Fruit fly (Drosophila melanogaster) whole organism: ENCODE results near the gene Sfp36F.

Source experiments
- CG8478 ChIP-seq: fragments of >200 bp; optimal IDR thresholded peaks from 2 replicates; lab custom pipeline; 2018; ENCODE audit warnings: inconsistent platforms
- Dll ChIP-seq: fragments of >200 bp; optimal IDR thresholded peaks from 2 replicates; lab custom pipeline; 2017
- EcR ChIP-seq, 2 experiments: fragments of >200 bp; optimal IDR thresholded peaks; 2 replicates each; lab custom pipeline; 2017; ENCODE audit warnings: missing biosample characterization in 2 of 2, missing genetic modification characterization in 2 of 2, missing genetic modification reagents in 2 of 2
- pan ChIP-seq: fragments of >200 bp; optimal IDR thresholded peaks from 2 replicates; lab custom pipeline; 2017
- psq ChIP-seq: fragments of >200 bp; optimal IDR thresholded peaks from 2 replicates; lab custom pipeline; 2017
- usp ChIP-seq: fragments of >200 bp; optimal IDR thresholded peaks from 2 replicates; lab custom pipeline; 2017; ENCODE audit warnings: missing biosample characterization, missing genetic modification characterization, mixed read lengths

Gene Sfp36F

dm6 chr2L:18292222-18292621 lies at the start of gene Sfp36F:
Sfp36F (plus strand) TSS chr2L:18292522.
- TF ChIP-seq psq, result no peak
- no peak for TF ChIP-seq usp (GFP tag; lab: Kevin White, UChicago)
- TF ChIP-seq EcR (GFP tag; optimal IDR thresholded peaks at IDR 0.05; lab: Kevin White, UChicago), result no peak
- no peak for TF ChIP-seq CG8478 (lab: Kevin White, UChicago)
- no peak for TF ChIP-seq pan (lab: Kevin White, UChicago)
- TF ChIP-seq Dll (lab: Kevin White, UChicago), result no peak

DNA sequence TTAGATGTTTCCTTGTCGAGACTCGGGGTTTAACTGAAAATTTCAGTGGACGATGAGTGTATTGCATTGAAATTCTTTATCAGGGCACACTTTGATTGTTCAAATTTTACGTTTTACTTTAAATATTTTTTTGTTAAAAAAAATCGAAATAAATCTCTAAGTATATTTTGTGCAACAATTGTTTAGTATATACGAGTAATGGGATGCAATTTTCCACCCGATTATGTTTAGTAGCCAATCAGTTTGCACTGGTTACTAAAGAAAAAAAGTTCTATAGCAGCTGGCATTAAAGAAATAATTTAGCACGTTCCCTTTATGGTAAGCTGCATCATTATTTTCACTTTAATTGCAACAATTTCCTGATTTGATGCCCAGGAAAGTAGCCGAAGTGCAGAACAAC lies 34.4 kb upstream of the Sfp36F start, which contains the start of gene CG31788:
Gene CG31788, minus strand, starts transcription at position 101 of the 400 bp plus-strand sequence.
- no peak for TF ChIP-seq Dll (lab: Kevin White, UChicago)
- no peak for TF ChIP-seq CG8478 (lab: Kevin White, UChicago)
- no peak for TF ChIP-seq EcR (GFP tag; optimal IDR thresholded peaks at IDR 0.05; lab: Kevin White, UChicago)
- TF ChIP-seq pan (lab: Kevin White, UChicago), result no peak
- TF ChIP-seq usp (GFP tag; lab: Kevin White, UChicago), result no peak
- TF ChIP-seq psq, result no peak

DNA sequence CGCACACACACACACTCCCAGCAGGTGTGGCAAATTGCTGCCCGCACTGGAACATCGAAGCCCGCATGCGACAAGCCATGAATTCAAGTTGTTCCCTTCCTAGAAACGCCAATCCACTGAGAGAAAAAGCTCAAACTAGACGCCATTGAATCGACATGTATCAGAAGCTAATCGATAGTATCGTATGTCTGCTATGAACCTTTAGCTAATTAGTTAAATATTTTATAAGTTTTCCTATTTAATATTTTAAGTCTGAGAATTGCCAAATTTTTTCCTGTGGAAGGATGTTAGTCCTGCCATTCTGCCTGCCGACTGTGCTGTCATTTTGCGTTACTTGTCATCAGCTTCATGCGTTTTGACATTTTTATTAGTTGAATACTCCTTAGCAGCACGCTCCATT lies 24.5 kb upstream of the Sfp36F start:
- TF ChIP-seq EcR (GFP tag; optimal IDR thresholded peaks at IDR 0.05; lab: Kevin White, UChicago) (no peak), usp (GFP tag; lab: Kevin White, UChicago) (no peak)

DNA sequence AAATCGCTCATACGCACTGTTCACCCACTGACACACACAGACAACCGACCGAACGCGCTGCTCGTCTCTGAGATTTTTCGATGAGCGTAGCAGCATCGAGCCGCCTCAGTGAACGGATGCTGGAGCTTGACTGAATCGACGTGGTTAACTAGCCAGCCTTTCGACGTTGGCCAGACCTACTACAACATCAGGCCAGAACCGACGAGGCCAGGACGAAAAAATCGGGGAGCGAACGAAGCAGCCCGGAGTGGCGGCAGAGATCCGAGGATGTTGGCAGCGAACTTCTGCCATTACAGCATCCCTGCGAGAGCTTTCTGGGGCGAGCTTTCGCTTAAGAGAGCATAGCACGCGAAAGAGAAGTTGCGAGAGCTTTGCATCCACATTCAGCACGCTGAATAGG lies 16.7 kb upstream of the Sfp36F start, which contains the start of gene CG42750:
Gene CG42750, minus strand, starts transcription at position 108 of the 400 bp plus-strand sequence.
- TF ChIP-seq psq (no peak), CG8478 (lab: Kevin White, UChicago) (no peak), pan (lab: Kevin White, UChicago) (no peak), Dll (lab: Kevin White, UChicago) (no peak), EcR (GFP tag; optimal IDR thresholded peaks at IDR 0.05; lab: Kevin White, UChicago) (no peak), usp (GFP tag; lab: Kevin White, UChicago) (no peak)

- TF ChIP-seq EcR (GFP tag; optimal IDR thresholded peaks at IDR 0.05; lab: Kevin White, UChicago), result no peak
- TF ChIP-seq psq, result no peak
- no peak for TF ChIP-seq CG8478 (lab: Kevin White, UChicago)
- TF ChIP-seq pan (lab: Kevin White, UChicago), result no peak
- TF ChIP-seq Dll (lab: Kevin White, UChicago), result no peak
- no peak for TF ChIP-seq usp (GFP tag; lab: Kevin White, UChicago)
Measured at dm6 chr2L:18284150-18284842, 8.0 kb upstream of the Sfp36F start.

DNA sequence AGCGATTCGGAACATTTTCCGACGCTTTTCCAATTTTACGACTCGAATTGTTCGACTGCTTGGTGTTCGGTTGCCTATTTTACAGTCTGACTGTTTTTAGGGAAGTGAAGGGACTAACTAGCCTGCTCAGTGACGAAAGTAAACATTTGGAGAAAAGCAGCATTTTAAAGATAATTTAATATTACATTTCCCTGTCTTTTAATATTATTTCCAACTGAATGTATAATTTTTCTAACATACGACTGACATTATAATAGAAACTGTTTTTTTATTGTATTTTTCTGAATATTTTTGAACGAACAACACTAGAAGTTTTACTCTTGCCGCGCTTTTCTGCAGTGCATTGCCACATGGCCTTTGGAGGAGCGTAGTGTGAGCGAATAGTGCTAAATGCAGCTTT lies 6.7 kb upstream of the Sfp36F start, which contains the start of gene CG31787:
Gene CG31787, minus strand, starts transcription at position 101 of the 400 bp plus-strand sequence.
- TF ChIP-seq psq, result no peak
- no peak for TF ChIP-seq Dll (lab: Kevin White, UChicago)
- no peak for TF ChIP-seq EcR (GFP tag; optimal IDR thresholded peaks at IDR 0.05; lab: Kevin White, UChicago)
- TF ChIP-seq usp (GFP tag; lab: Kevin White, UChicago), result no peak
- TF ChIP-seq pan (lab: Kevin White, UChicago), result no peak
- TF ChIP-seq CG8478 (lab: Kevin White, UChicago), result no peak

- no peak for TF ChIP-seq EcR (GFP tag; optimal IDR thresholded peaks at IDR 0.05; lab: Kevin White, UChicago)
- TF ChIP-seq usp (GFP tag; lab: Kevin White, UChicago), result no peak
- no peak for TF ChIP-seq CG8478 (lab: Kevin White, UChicago)
- TF ChIP-seq pan (lab: Kevin White, UChicago), result no peak
- TF ChIP-seq Dll (lab: Kevin White, UChicago), result no peak
- TF ChIP-seq psq, result no peak
Measured at dm6 chr2L:18287171-18287570, 5.2 kb upstream of the Sfp36F start.

DNA sequence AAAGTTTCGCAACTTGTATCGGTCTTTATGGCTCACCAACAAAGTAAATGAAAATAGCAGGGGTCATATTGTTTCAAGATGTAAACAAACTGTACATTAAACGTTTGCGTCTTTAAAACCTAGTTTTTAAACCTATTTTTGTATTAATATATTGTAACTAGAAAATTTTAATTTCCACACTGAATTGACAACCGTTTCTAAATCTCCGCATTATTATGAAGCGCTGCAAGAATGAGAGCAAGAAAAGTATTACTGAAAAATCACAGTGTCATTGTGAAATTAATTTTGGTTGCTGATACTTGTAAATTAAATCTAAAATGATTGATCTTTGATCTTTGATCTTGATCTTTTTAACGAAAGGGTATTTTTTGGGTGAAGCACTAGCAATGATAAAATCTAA lies 960 bp upstream of the Sfp36F start, which contains the start of gene CG43362:
Gene CG43362, minus strand, starts transcription at position 101 of the 400 bp plus-strand sequence.
- no peak for TF ChIP-seq EcR (GFP tag; optimal IDR thresholded peaks at IDR 0.05; lab: Kevin White, UChicago)

- TF ChIP-seq EcR (GFP tag; optimal IDR thresholded peaks at IDR 0.05; lab: Kevin White, UChicago) (no peak), usp (GFP tag; lab: Kevin White, UChicago) (no peak), CG8478 (lab: Kevin White, UChicago) (no peak), Dll (lab: Kevin White, UChicago) (no peak), pan (lab: Kevin White, UChicago) (no peak), psq (no peak)
Measured at dm6 chr2L:18294421-18294890, 2.1 kb downstream of the Sfp36F start, which contains the start of gene CG5790. CG5790 (plus strand) TSS chr2L:18294840.

dm6 chr2L:18298541-18298940 lies 6.2 kb downstream of the Sfp36F start:
- TF ChIP-seq usp (GFP tag; lab: Kevin White, UChicago) (no peak), psq (no peak), pan (lab: Kevin White, UChicago) (no peak), Dll (lab: Kevin White, UChicago) (no peak), EcR (GFP tag; optimal IDR thresholded peaks at IDR 0.05; lab: Kevin White, UChicago) (no peak), CG8478 (lab: Kevin White, UChicago) (no peak)

DNA sequence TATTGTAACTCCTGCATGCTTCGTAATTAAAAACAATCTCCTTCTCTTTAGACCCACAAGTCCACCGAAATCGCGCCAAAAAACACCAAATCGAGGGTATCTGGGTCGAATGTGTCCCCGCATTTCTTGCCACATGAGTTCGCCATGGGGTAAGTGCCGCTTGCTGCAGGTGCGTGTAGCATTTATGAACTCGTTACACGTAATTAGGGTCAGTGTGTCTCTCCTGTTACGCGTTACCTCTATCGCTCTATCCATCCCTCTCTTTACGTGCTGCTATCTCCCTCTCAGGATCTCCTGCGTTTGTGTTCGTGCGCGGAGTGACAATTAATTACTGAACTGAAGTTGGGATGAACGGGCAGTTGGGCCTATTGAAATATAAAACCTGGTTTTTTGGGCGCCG lies 10.5 kb downstream of the Sfp36F start:
- TF ChIP-seq CG8478 (lab: Kevin White, UChicago) (no peak), EcR (GFP tag; optimal IDR thresholded peaks at IDR 0.05; lab: Kevin White, UChicago) (no peak), Dll (lab: Kevin White, UChicago) (no peak), usp (GFP tag; lab: Kevin White, UChicago) (no peak), pan (lab: Kevin White, UChicago) (no peak), psq (no peak)

DNA sequence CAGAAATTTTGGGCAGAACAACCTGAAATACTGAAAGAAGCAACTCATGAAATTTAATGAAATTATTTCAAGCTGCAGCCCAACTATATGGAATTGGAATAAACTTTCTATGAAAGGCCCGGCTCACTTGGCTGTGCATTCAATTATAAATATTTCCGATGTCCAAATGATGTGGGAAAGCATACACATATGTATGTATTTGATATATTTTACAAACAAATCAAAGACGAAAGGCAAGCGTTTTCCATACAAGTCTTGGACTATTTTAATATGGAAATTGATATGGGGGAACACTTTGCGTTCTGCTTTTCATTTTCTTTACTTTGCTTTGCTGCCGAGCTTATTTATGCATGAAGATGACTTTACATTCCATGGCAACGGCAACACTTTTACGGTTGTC lies 12.1 kb downstream of the Sfp36F start:
- TF ChIP-seq usp (GFP tag; lab: Kevin White, UChicago), result no peak
